Worm (Caenorhabditis elegans) whole organism, young adult: ENCODE results near the gene C32D5.10.
A peak's percentile ranks its signal among the peaks of the same experiment; 100 is the strongest.

Experiments used
- B0035.1 ChIP-seq: sonication (generic microtip); optimal IDR thresholded peaks from 2 replicates; lab custom pipeline; 2016; ENCODE audit warnings: missing genetic modification characterization, mild to moderate bottlenecking, missing compliant biosample characterization, missing genotype, missing genetic modification reagents
- B0261.1 ChIP-seq: sonication (generic microtip); optimal IDR thresholded peaks from 2 replicates; lab custom pipeline; 2016; ENCODE audit warnings: mild to moderate bottlenecking, missing genetic modification characterization, moderate library complexity, missing compliant biosample characterization
- B0336.3 ChIP-seq: fragments of 200-800 bp; sonication (Bioruptor generic); IDR thresholded peaks from 2 replicates; pipeline ENCODE4 v1.3.6; 2022; ENCODE audit warnings: missing genetic modification characterization, missing compliant biosample characterization
- F23B12.7 ChIP-seq: sonication (generic microtip); optimal IDR thresholded peaks from 2 replicates; lab custom pipeline; 2017; ENCODE audit warnings: missing genetic modification characterization, mild to moderate bottlenecking, missing compliant biosample characterization, antibody characterized with exemption, moderate library complexity; ENCODE audit not compliant: insufficient read depth
- F49E8.2 ChIP-seq: sonication (generic microtip); optimal IDR thresholded peaks from 3 replicates; lab custom pipeline; 2017; ENCODE audit warnings: missing genetic modification characterization, mild to moderate bottlenecking, missing compliant biosample characterization, antibody characterized with exemption, moderate library complexity; ENCODE audit not compliant: insufficient read depth
- F52B5.7 ChIP-seq: sonication (generic microtip); optimal IDR thresholded peaks from 2 replicates; lab custom pipeline; 2016; ENCODE audit warnings: mild to moderate bottlenecking, missing genetic modification characterization, missing compliant biosample characterization
- F55B11.4 ChIP-seq: sonication (generic microtip); optimal IDR thresholded peaks from 2 replicates; lab custom pipeline; 2016; ENCODE audit warnings: missing compliant biosample characterization, missing genetic modification characterization, borderline replicate concordance; ENCODE audit not compliant: insufficient read depth
- F57A8.1 ChIP-seq: fragments of 200-800 bp; sonication (Bioruptor generic); optimal IDR thresholded peaks from 2 replicates; lab custom pipeline; 2018; ENCODE audit warnings: mild to moderate bottlenecking, missing genetic modification characterization, moderate library complexity, missing compliant biosample characterization
- F57C9.4 ChIP-seq: sonication (generic microtip); optimal IDR thresholded peaks from 2 replicates; lab custom pipeline; 2017; ENCODE audit warnings: mild to moderate bottlenecking, missing genetic modification characterization, missing compliant biosample characterization
- Y53G8AR.9 ChIP-seq: fragments of 200-800 bp; sonication (Bioruptor generic); conservative IDR thresholded peaks from 2 replicates; pipeline ENCODE4 v1.3.6; 2022; ENCODE audit warnings: missing genetic modification reagents, missing genetic modification characterization, missing compliant biosample characterization
- ama-1 ChIP-seq, 3 experiments: fragments of 150-350 bp in 1 of 3; sonication (generic microtip) in 2 of 3; optimal IDR thresholded peaks; 2 replicates each; lab custom pipeline; 2014 to 2018; ENCODE audit warnings: missing biosample characterization in 2 of 3, missing genetic modification characterization in 2 of 3, missing genetic modification reagents in 2 of 3
- aptf-3 ChIP-seq: fragments of 200-800 bp; sonication (Bioruptor generic); IDR thresholded peaks from 2 replicates; pipeline ENCODE4 v1.3.6; 2022; ENCODE audit warnings: missing genetic modification characterization, missing compliant biosample characterization
- atf-7 ChIP-seq: sonication (generic microtip); optimal IDR thresholded peaks from 2 replicates; lab custom pipeline; 2017; ENCODE audit warnings: mild to moderate bottlenecking, missing genetic modification characterization, missing compliant biosample characterization
- attf-6 ChIP-seq: fragments of 200-800 bp; sonication (Bioruptor generic); IDR thresholded peaks from 2 replicates; pipeline ENCODE4 v1.3.6; 2022; ENCODE audit warnings: missing genetic modification reagents, missing genetic modification characterization, missing compliant biosample characterization
- bed-1 ChIP-seq: fragments of 200-800 bp; sonication (Bioruptor generic); IDR thresholded peaks from 2 replicates; pipeline ENCODE4 v1.3.6; 2022; ENCODE audit warnings: missing genetic modification reagents, missing genetic modification characterization, missing compliant biosample characterization
- cebp-1 ChIP-seq, 2 experiments: fragments of 200-800 bp in 1 of 2; sonication (Bioruptor generic) in 1 of 2; sonication (generic microtip) in 1 of 2; IDR thresholded peaks in 1 of 2; optimal IDR thresholded peaks in 1 of 2; 2 replicates each; pipeline versions ENCODE4 v1.3.6 to Lab custom; 2017 to 2022; ENCODE audit warnings: missing compliant biosample characterization in 2 of 2, missing genetic modification characterization in 2 of 2, mild to moderate bottlenecking in 1 of 2, missing genetic modification reagents in 1 of 2, moderate library complexity in 1 of 2
- cebp-2 ChIP-seq: fragments of 200-800 bp; sonication (Bioruptor generic); IDR thresholded peaks from 2 replicates; pipeline ENCODE4 v1.3.6; 2022; ENCODE audit warnings: missing genetic modification characterization, missing compliant biosample characterization
- ceh-27 ChIP-seq: fragments of 200-800 bp; sonication (Bioruptor generic); optimal IDR thresholded peaks from 2 replicates; lab custom pipeline; 2018; ENCODE audit warnings: mild to moderate bottlenecking, missing genetic modification characterization, moderate library complexity, missing compliant biosample characterization
- ceh-40 ChIP-seq: fragments of 200-800 bp; sonication (Bioruptor generic); IDR thresholded peaks from 2 replicates; pipeline ENCODE4 v1.3.6; 2022; ENCODE audit warnings: missing genetic modification characterization, missing compliant biosample characterization
- ceh-91 ChIP-seq: fragments of 200-800 bp; sonication (Bioruptor generic); IDR thresholded peaks from 2 replicates; pipeline ENCODE4 v1.3.6; 2022; ENCODE audit warnings: missing genetic modification reagents, missing genetic modification characterization, missing compliant biosample characterization
- chd-7 ChIP-seq: sonication (generic microtip); optimal IDR thresholded peaks from 2 replicates; lab custom pipeline; 2016; ENCODE audit warnings: mild to moderate bottlenecking, missing genetic modification characterization, moderate library complexity, missing compliant biosample characterization
- die-1 ChIP-seq: sonication (generic microtip); optimal IDR thresholded peaks from 2 replicates; lab custom pipeline; 2016; ENCODE audit warnings: missing genotype, mild to moderate bottlenecking, missing genetic modification characterization, missing compliant biosample characterization
- dox-1 ChIP-seq: fragments of 200-800 bp; sonication (Bioruptor generic); IDR thresholded peaks from 2 replicates; pipeline ENCODE4 v1.3.6; 2022; ENCODE audit warnings: missing genetic modification reagents, missing genetic modification characterization, missing compliant biosample characterization
- ets-4 ChIP-seq: fragments of 200-800 bp; sonication (Bioruptor generic); optimal IDR thresholded peaks from 2 replicates; lab custom pipeline; 2018; ENCODE audit warnings: mild to moderate bottlenecking, missing genetic modification characterization, missing compliant biosample characterization
- fkh-3 ChIP-seq: sonication (generic microtip); optimal IDR thresholded peaks from 2 replicates; lab custom pipeline; 2016; ENCODE audit warnings: mild to moderate bottlenecking, missing genetic modification characterization, missing compliant biosample characterization
- gei-17 ChIP-seq: fragments of 200-800 bp; sonication (Bioruptor generic); optimal IDR thresholded peaks from 2 replicates; lab custom pipeline; 2018; ENCODE audit warnings: mild to moderate bottlenecking, missing genetic modification characterization, missing compliant biosample characterization
- hmg-20 ChIP-seq: fragments of 200-800 bp; sonication (Bioruptor generic); IDR thresholded peaks from 2 replicates; pipeline ENCODE4 v1.3.6; 2022; ENCODE audit warnings: missing genetic modification reagents, missing genetic modification characterization, missing compliant biosample characterization
- hrde-1 ChIP-seq: sonication (generic microtip); optimal IDR thresholded peaks from 2 replicates; lab custom pipeline; 2016; ENCODE audit warnings: missing genetic modification characterization, mild to moderate bottlenecking, missing compliant biosample characterization, moderate library complexity, missing genotype, missing genetic modification reagents, borderline replicate concordance
- lag-1 ChIP-seq: fragments of 200-800 bp; sonication (Bioruptor generic); IDR thresholded peaks from 2 replicates; pipeline ENCODE4 v1.3.6; 2022; ENCODE audit warnings: missing genetic modification reagents, missing genetic modification characterization, missing compliant biosample characterization
- lin-35 ChIP-seq, 3 experiments: fragments of 150-350 bp in 2 of 3; sonication (generic microtip) in 1 of 3; optimal IDR thresholded peaks; 2 replicates each; lab custom pipeline; 2014 to 2018; ENCODE audit warnings: missing biosample characterization in 3 of 3, missing genetic modification characterization in 3 of 3, missing genetic modification reagents in 3 of 3
- lin-54 ChIP-seq: fragments of 200-800 bp; sonication (Bioruptor generic); optimal IDR thresholded peaks from 2 replicates; lab custom pipeline; 2018; ENCODE audit warnings: mild to moderate bottlenecking, missing genetic modification characterization, missing compliant biosample characterization
- madf-6 ChIP-seq: fragments of 200-800 bp; sonication (Bioruptor generic); IDR thresholded peaks from 2 replicates; pipeline ENCODE4 v1.3.6; 2022; ENCODE audit warnings: missing genetic modification reagents, missing genetic modification characterization, missing compliant biosample characterization
- nfya-1 ChIP-seq: sonication (generic microtip); optimal IDR thresholded peaks from 2 replicates; lab custom pipeline; 2017; ENCODE audit warnings: antibody characterized with exemption, missing compliant biosample characterization, missing genetic modification characterization, borderline replicate concordance; ENCODE audit not compliant: insufficient read depth
- nhr-120 ChIP-seq: fragments of 200-800 bp; sonication (Bioruptor generic); IDR thresholded peaks from 2 replicates; pipeline ENCODE4 v1.3.6; 2022; ENCODE audit warnings: missing genetic modification characterization, missing compliant biosample characterization
- nhr-27 ChIP-seq: fragments of 200-800 bp; sonication (Bioruptor generic); optimal IDR thresholded peaks from 2 replicates; lab custom pipeline; 2018; ENCODE audit warnings: mild to moderate bottlenecking, missing genetic modification characterization, moderate library complexity, missing compliant biosample characterization
- nhr-90 ChIP-seq: sonication (generic microtip); optimal IDR thresholded peaks from 2 replicates; lab custom pipeline; 2016; ENCODE audit warnings: missing genotype, mild to moderate bottlenecking, missing genetic modification characterization, missing compliant biosample characterization
- pbrm-1 ChIP-seq: fragments of 200-800 bp; sonication (Bioruptor generic); IDR thresholded peaks from 2 replicates; pipeline ENCODE4 v1.3.6; 2022; ENCODE audit warnings: missing genetic modification reagents, missing genetic modification characterization, missing compliant biosample characterization
- rec-8 ChIP-seq, 2 experiments: sonication (generic microtip); optimal IDR thresholded peaks; 2 replicates each; lab custom pipeline; 2016; ENCODE audit warnings: mild to moderate bottlenecking in 2 of 2, missing genetic modification characterization in 2 of 2, missing genetic modification reagents in 2 of 2, missing genotype in 2 of 2, missing biosample characterization in 1 of 2, missing compliant biosample characterization in 1 of 2, moderate library complexity in 1 of 2
- repo-1 ChIP-seq: sonication (generic microtip); optimal IDR thresholded peaks from 2 replicates; lab custom pipeline; 2017; ENCODE audit warnings: mild to moderate bottlenecking, missing genetic modification characterization, missing compliant biosample characterization
- snpc-1.3 ChIP-seq: sonication (generic microtip); optimal IDR thresholded peaks from 2 replicates; lab custom pipeline; 2017; ENCODE audit warnings: missing genetic modification characterization, mild to moderate bottlenecking, missing compliant biosample characterization, antibody characterized with exemption, moderate library complexity, missing genotype, missing genetic modification reagents; ENCODE audit not compliant: insufficient read depth
- snpc-4 ChIP-seq, 5 experiments: fragments of 150-350 bp in 1 of 5; sonication (generic microtip) in 4 of 5; optimal IDR thresholded peaks; 2 replicates each; lab custom pipeline; 2014 to 2018; ENCODE audit warnings: missing genetic modification characterization in 5 of 5, missing biosample characterization in 3 of 5, antibody characterized with exemption in 2 of 5, mild to moderate bottlenecking in 2 of 5, missing compliant biosample characterization in 2 of 5, missing genotype in 2 of 5, moderate library complexity in 2 of 5, missing genetic modification reagents in 1 of 5
- somi-1 ChIP-seq: fragments of 200-800 bp; sonication (Bioruptor generic); optimal IDR thresholded peaks from 2 replicates; lab custom pipeline; 2018; ENCODE audit warnings: mild to moderate bottlenecking, missing genetic modification characterization, missing compliant biosample characterization
- sptf-2 ChIP-seq: fragments of 200-800 bp; sonication (Bioruptor generic); optimal IDR thresholded peaks from 2 replicates; lab custom pipeline; 2018; ENCODE audit warnings: mild to moderate bottlenecking, missing genetic modification characterization, missing compliant biosample characterization
- unc-130 ChIP-seq: sonication (generic microtip); optimal IDR thresholded peaks from 2 replicates; lab custom pipeline; 2016; ENCODE audit warnings: missing genetic modification reagents, missing genetic modification characterization, missing compliant biosample characterization
- ztf-3 ChIP-seq: fragments of 200-800 bp; sonication (Bioruptor generic); optimal IDR thresholded peaks from 2 replicates; lab custom pipeline; 2018; ENCODE audit warnings: mild to moderate bottlenecking, missing genetic modification characterization, missing compliant biosample characterization

C32D5.10 gene

DNA sequence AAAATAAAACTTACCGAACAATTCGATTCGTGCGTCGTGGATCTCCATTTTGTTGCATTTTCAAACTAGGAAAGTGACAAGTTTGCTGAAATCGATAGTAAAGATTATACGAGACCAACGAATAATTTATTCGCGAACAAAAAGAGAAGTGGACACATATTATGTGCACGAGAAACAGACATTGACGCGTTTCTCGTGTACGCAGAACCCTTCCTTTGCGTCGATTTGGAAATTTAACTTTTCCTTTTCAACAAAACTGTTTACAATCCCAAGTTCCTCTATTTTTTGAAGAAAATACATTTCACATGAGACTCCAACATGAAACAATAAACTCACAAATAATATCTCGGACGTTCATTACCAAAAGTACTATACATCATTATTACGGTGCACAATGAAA is 9.0 kb upstream of the C32D5.10 start, which contains the start of gene K10B2.4 (continued):
- peak; percentile 64 for TF ChIP-seq dox-1
- peak; percentile 36; the same call in 1 of the 2 replicates for TF ChIP-seq B0336.3 (GFP tag; lab: Robert Waterston, UW)
- peak; percentile 24 for TF ChIP-seq atf-7 (tag; lab: Kevin White, UChicago)
- no peak for TF ChIP-seq nhr-27
- TF ChIP-seq chd-7: no peak
- TF ChIP-seq F49E8.2 (tag; lab: Kevin White, UChicago): peak; percentile 43
- TF ChIP-seq snpc-4 (GFP tag; optimal IDR thresholded peaks at IDR 0.05; lab: Kevin White, UChicago): peak; percentile 0
- TF ChIP-seq snpc-4 (tag; optimal IDR thresholded peaks at IDR 0.05; lab: Kevin White, UChicago): peak; percentile 22 to 42 (median 36)
- no peak for TF ChIP-seq B0261.1 (tag; lab: Kevin White, UChicago)
- TF ChIP-seq cebp-2 (GFP tag; lab: Robert Waterston, UW): no peak
- peak; percentile 50 for TF ChIP-seq madf-6 (GFP tag; lab: Robert Waterston, UW)
- TF ChIP-seq rec-8 (tag; optimal IDR thresholded peaks at IDR 0.05; lab: Kevin White, UChicago): no peak
- TF ChIP-seq repo-1 (tag; lab: Kevin White, UChicago): no peak
- TF ChIP-seq sptf-2 (GFP tag; lab: Kevin White, UChicago): no peak
- no peak for TF ChIP-seq ets-4 (GFP tag; lab: Kevin White, UChicago)
- TF ChIP-seq aptf-3 (GFP tag; lab: Robert Waterston, UW): no peak
- TF ChIP-seq Y53G8AR.9 (GFP tag; lab: Robert Waterston, UW): no peak
- TF ChIP-seq lin-54 (GFP tag; lab: Kevin White, UChicago): peak; percentile 62
- TF ChIP-seq F57A8.1 (GFP tag; lab: Kevin White, UChicago): no peak
- TF ChIP-seq nhr-90: no peak
- no peak for TF ChIP-seq ceh-40
- TF ChIP-seq cebp-1 (GFP tag; IDR thresholded peaks at IDR 0.05; lab: Robert Waterston, UW): no peak
- TF ChIP-seq cebp-1 (tag; optimal IDR thresholded peaks at IDR 0.05; lab: Kevin White, UChicago): peak; percentile 47
- TF ChIP-seq F55B11.4 (tag; lab: Kevin White, UChicago): no peak
- no peak for TF ChIP-seq gei-17 (GFP tag; lab: Kevin White, UChicago)
- no peak for TF ChIP-seq ceh-91 (GFP tag; lab: Robert Waterston, UW)
- no peak for TF ChIP-seq F52B5.7 (tag; lab: Kevin White, UChicago)
- TF ChIP-seq bed-1 (GFP tag; lab: Robert Waterston, UW): no peak
- TF ChIP-seq fkh-3 (tag; lab: Kevin White, UChicago): no peak
- no peak for TF ChIP-seq nfya-1 (tag; lab: Kevin White, UChicago)
- no peak for TF ChIP-seq snpc-1.3
- TF ChIP-seq unc-130 (GFP tag; lab: Kevin White, UChicago): no peak
- peak in 1 of 3 experiments; percentile 47 for TF ChIP-seq lin-35 (GFP tag; optimal IDR thresholded peaks at IDR 0.05; lab: Kevin White, UChicago)
- TF ChIP-seq ama-1 (optimal IDR thresholded peaks at IDR 0.05; lab: Kevin White, UChicago): no peak
- peak in 1 of 2 experiments; percentile 38 for TF ChIP-seq ama-1 (GFP tag; optimal IDR thresholded peaks at IDR 0.05; lab: Kevin White, UChicago)
- TF ChIP-seq nhr-120: no peak
- peak; percentile 56 for TF ChIP-seq B0035.1 (tag; lab: Kevin White, UChicago)
- no peak for TF ChIP-seq F57C9.4
- no peak for TF ChIP-seq ztf-3 (GFP tag; lab: Kevin White, UChicago)
- TF ChIP-seq, all 124 proteins: peak for 36

DNA sequence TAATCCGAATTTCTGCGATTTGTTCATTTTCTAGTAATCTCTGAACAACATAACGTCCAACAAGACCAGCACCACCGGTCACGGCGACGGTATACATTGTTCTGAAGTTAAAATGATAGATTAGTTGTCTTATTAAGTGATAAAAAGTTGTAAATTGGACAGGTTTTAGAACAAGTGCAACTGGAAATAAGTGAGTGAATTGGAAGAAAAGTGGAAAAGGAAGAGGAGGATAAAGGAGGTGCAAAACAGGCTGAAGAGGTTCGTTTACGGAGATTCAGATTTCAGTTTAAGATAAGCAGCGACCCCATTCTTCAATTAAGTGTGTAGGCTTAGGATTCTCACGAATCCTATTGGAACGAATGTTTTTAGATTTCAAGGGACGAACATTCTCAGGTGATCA is 7.1 kb upstream of the C32D5.10 start, which contains the start of gene C32D5.12:
Gene C32D5.12, minus strand, starts transcription at position 101 of the 400 bp plus-strand sequence.
- TF ChIP-seq lin-35 (GFP tag; optimal IDR thresholded peaks at IDR 0.05; lab: Kevin White, UChicago) (no peak), F23B12.7 (tag; lab: Kevin White, UChicago) (no peak), hmg-20 (GFP tag; lab: Robert Waterston, UW) (no peak), ceh-40 (no peak), attf-6 (GFP tag; lab: Robert Waterston, UW) (no peak), lag-1 (GFP tag; lab: Robert Waterston, UW) (no peak), somi-1 (GFP tag; lab: Kevin White, UChicago) (no peak), repo-1 (tag; lab: Kevin White, UChicago) (no peak), ceh-27 (no peak), chd-7 (no peak), hrde-1 (tag; lab: Kevin White, UChicago) (no peak), die-1 (tag; lab: Kevin White, UChicago) (no peak), pbrm-1 (no peak), ceh-91 (GFP tag; lab: Robert Waterston, UW) (no peak), nhr-90 (no peak), nfya-1 (tag; lab: Kevin White, UChicago) (no peak)
